Worm (Caenorhabditis elegans) whole organism, L1 larva: ENCODE data around the gene csn-5.

Experiments used
- F16B12.6 ChIP-seq: fragments of 150-350 bp; optimal IDR thresholded peaks from 2 replicates; lab custom pipeline; 2014; ENCODE audit warnings: missing biosample characterization, missing genetic modification characterization
- ces-1 ChIP-seq: fragments of 150-350 bp; optimal IDR thresholded peaks from 2 replicates; lab custom pipeline; 2014; ENCODE audit warnings: missing biosample characterization, missing genetic modification reagents, missing genetic modification characterization
- elt-2 ChIP-seq: sonication (generic microtip); optimal IDR thresholded peaks from 2 replicates; lab custom pipeline; 2016; ENCODE audit warnings: missing genetic modification characterization, mild to moderate bottlenecking, inconsistent platforms, missing compliant biosample characterization, missing genetic modification reagents
- fkh-4 ChIP-seq: sonication (generic microtip); optimal IDR thresholded peaks from 2 replicates; lab custom pipeline; 2016; ENCODE audit warnings: missing compliant biosample characterization, missing genetic modification characterization, borderline replicate concordance
- grh-1 ChIP-seq: fragments of 200-800 bp; sonication (Bioruptor generic); IDR thresholded peaks from 2 replicates; pipeline ENCODE4 v1.3.6; 2022; ENCODE audit warnings: missing genetic modification reagents, missing genetic modification characterization, missing compliant biosample characterization
- nhr-11 ChIP-seq: fragments of 150-350 bp; optimal IDR thresholded peaks from 2 replicates; lab custom pipeline; 2014; ENCODE audit warnings: missing biosample characterization, missing genetic modification characterization
- nhr-12 ChIP-seq: sonication (generic microtip); optimal IDR thresholded peaks from 2 replicates; lab custom pipeline; 2017; ENCODE audit warnings: missing biosample characterization, missing genetic modification characterization

ce11 chrIV:5685014-5685413 lies 35.7 kb downstream of the csn-5 start, which contains the start of gene C55C3.3:
- TF ChIP-seq elt-2 (tag; lab: Kevin White, UChicago) (no peak), nhr-11 (tag; lab: Kevin White, UChicago) (no peak), ces-1 (GFP tag; lab: Kevin White, UChicago) (no peak), nhr-12 (tag; lab: Kevin White, UChicago) (no peak), grh-1 (GFP tag; lab: Robert Waterston, UW) (no peak), fkh-4 (tag; lab: Kevin White, UChicago) (no peak), F16B12.6 (no peak)
